Worm (Caenorhabditis elegans): ENCODE data around the gene C03B1.17.

The C03B1.17 gene

ce11 chrX:6364196-6364595, 9.3 kb upstream of the C03B1.17 start, which contains the start of gene C03B1.4:
Gene C03B1.4 (plus strand): TSS chrX:6364496.
- TF ChIP-seq F49E8.2 (tag; optimal IDR thresholded peaks at IDR 0.05; ENCODE audit: insufficient read depth) (no peak), hlh-26 (GFP tag; conservative IDR thresholded peaks at IDR 0.05) (no peak), repo-1 (tag; optimal IDR thresholded peaks at IDR 0.05) (no peak), efl-1 (GFP tag; optimal IDR thresholded peaks at IDR 0.05) (no peak), cebp-2 (GFP tag; IDR thresholded peaks at IDR 0.05) (no peak), xnd-1 (tag; optimal IDR thresholded peaks at IDR 0.05) (no peak), hrde-1 (tag; optimal IDR thresholded peaks at IDR 0.05; ENCODE audit: borderline replicate concordance) (no peak), hsf-1 (GFP tag; IDR thresholded peaks at IDR 0.05) (no peak), D2030.7 (GFP tag; IDR thresholded peaks at IDR 0.05) (no peak), sptf-2 (GFP tag; optimal IDR thresholded peaks at IDR 0.05) (no peak), attf-6 (GFP tag; IDR thresholded peaks at IDR 0.05) (no peak), madf-6 (GFP tag; IDR thresholded peaks at IDR 0.05) (no peak), tbp1 (GFP tag; optimal IDR thresholded peaks at IDR 0.05) (no peak), ZK185.1 (tag; optimal IDR thresholded peaks at IDR 0.05; ENCODE audit: poor library complexity, severe bottlenecking) (no peak), attf-5 (GFP tag; optimal IDR thresholded peaks at IDR 0.05) (no peak), ceh-100 (GFP tag; IDR thresholded peaks at IDR 0.05) (no peak), aptf-2 (GFP tag; conservative IDR thresholded peaks at IDR 0.05) (no peak), K12H6.12 (tag; optimal IDR thresholded peaks at IDR 0.05) (no peak), snpc-3.4 (tag; optimal IDR thresholded peaks at IDR 0.05) (no peak)

DNA sequence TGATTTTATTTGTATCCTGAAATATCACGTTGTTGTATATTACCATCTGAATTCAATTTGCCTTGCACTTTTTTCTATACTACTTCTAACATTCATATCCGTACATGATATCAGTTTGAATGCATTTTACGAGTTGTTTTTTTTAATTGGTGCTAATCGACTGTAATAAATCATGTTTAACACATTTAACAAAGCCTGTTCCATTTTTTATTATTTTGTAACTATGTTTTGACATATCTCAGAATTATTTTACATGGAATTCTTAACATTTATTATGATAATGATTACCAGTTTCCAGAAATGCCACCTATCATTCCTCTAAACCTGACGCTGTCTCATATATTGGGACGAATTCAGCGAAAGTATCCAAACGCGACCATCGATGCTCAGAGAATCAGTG, 7.7 kb upstream of the C03B1.17 start, which contains the start of gene C03B1.3:
Gene C03B1.3 (plus strand): TSS at position 301 of the 400 bp plus-strand sequence.
- TF ChIP-seq nfya-2 (GFP tag; IDR thresholded peaks at IDR 0.05) (no peak), mxl-1 (tag; optimal IDR thresholded peaks at IDR 0.05) (no peak), ceh-91 (GFP tag; IDR thresholded peaks at IDR 0.05) (no peak), attf-5 (GFP tag; optimal IDR thresholded peaks at IDR 0.05) (no peak), sea-2 (GFP tag; IDR thresholded peaks at IDR 0.05) (no peak), dpl-1 (GFP tag; optimal IDR thresholded peaks at IDR 0.05) (no peak), ztf-18 (tag; optimal IDR thresholded peaks at IDR 0.05) (no peak), Y79H2A.3 (GFP tag; conservative IDR thresholded peaks at IDR 0.05) (no peak), nfyb-1 (GFP tag; IDR thresholded peaks at IDR 0.05) (no peak), ceh-79 (tag; optimal IDR thresholded peaks at IDR 0.05) (no peak), nhr-120 (GFP tag; IDR thresholded peaks at IDR 0.05) (no peak), K12H6.12 (tag; optimal IDR thresholded peaks at IDR 0.05) (no peak), xnd-1 (tag; optimal IDR thresholded peaks at IDR 0.05) (no peak)

- TF ChIP-seq hmg-1.2 (GFP tag; IDR thresholded peaks at IDR 0.05) (no peak), tlf-1 (GFP tag; optimal IDR thresholded peaks at IDR 0.05) (no peak), F57A8.1 (GFP tag; optimal IDR thresholded peaks at IDR 0.05) (no peak), ztf-6 (GFP tag; IDR thresholded peaks at IDR 0.05) (no peak), ztf-25 (GFP tag; IDR thresholded peaks at IDR 0.05) (no peak), snpc-1.3 (tag; optimal IDR thresholded peaks at IDR 0.05; ENCODE audit: insufficient read depth) (no peak), somi-1 (GFP tag; optimal IDR thresholded peaks at IDR 0.05) (no peak), F10E7.11 (tag; optimal IDR thresholded peaks at IDR 0.05) (no peak)
Measured at ce11 chrX:6369717-6370116, 3.7 kb upstream of the C03B1.17 start, which contains the start of gene C03B1.2. Gene C03B1.2 (plus strand): TSS chrX:6370017.

All from whole organism, young adult.